Worm (Caenorhabditis elegans): ENCODE measurements around the gene T08G5.3.

Gene T08G5.3

ce11 chrV:14027384-14027783 lies at the start of gene T08G5.3:
T08G5.3 (minus strand) TSS chrV:14027484.
- no peak for TF ChIP-seq ceh-16 (tag; optimal IDR thresholded peaks at IDR 0.05)
- no peak for TF ChIP-seq blmp-1 (tag; optimal IDR thresholded peaks at IDR 0.05; ENCODE audit: insufficient read depth)

- TF ChIP-seq ztf-4 (tag; optimal IDR thresholded peaks at IDR 0.05) (no peak), dmd-4 (tag; optimal IDR thresholded peaks at IDR 0.05) (no peak), lin-13 (GFP tag; optimal IDR thresholded peaks at IDR 0.05) (no peak), unc-55 (GFP tag; optimal IDR thresholded peaks at IDR 0.05) (no peak), sem-4 (tag; optimal IDR thresholded peaks at IDR 0.05) (no peak), fos-1 (tag; optimal IDR thresholded peaks at IDR 0.05) (no peak)
Observed at ce11 chrV:14074160-14074559, 46.9 kb upstream of the T08G5.3 start, which contains the start of gene D1086.11. D1086.11 (plus strand) TSS chrV:14074460.

ce11 chrV:14069899-14070298 lies 42.6 kb upstream of the T08G5.3 start:
- TF ChIP-seq C34F6.9 (tag; optimal IDR thresholded peaks at IDR 0.05): no peak

- TF ChIP-seq ceh-82 (tag; optimal IDR thresholded peaks at IDR 0.05) (no peak), lin-11 (tag; optimal IDR thresholded peaks at IDR 0.05) (no peak)
Observed at ce11 chrV:14067816-14068296, 40.6 kb upstream of the T08G5.3 start, which contains the start of gene D1086.17. D1086.17 (plus strand) TSS chrV:14067866.

DNA sequence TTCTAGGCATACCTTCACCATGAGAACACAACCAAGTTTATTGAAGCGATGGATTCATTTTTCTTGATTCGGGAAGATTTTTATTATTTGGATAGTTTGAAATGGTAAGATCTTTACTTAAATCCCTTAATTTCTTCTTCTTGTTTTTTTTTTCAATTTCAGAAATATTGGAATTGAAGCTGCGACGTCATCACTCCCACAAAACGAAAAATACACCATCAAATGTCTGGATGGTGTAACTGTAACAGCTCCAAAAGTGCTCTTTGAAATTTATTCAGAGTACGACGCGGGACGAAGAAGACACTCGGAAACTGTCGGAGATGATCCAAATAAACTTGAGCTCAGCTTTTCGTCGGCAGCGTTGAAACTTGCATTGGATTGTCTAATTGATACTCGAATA lies 37.1 kb upstream of the T08G5.3 start, which contains the start of gene D1086.21:
D1086.21 (plus strand) TSS at position 301 of the 400 bp plus-strand sequence.
- TF ChIP-seq nhr-12 (tag; optimal IDR thresholded peaks at IDR 0.05) (no peak), unc-39 (tag; optimal IDR thresholded peaks at IDR 0.05) (no peak), peb-1 (tag; optimal IDR thresholded peaks at IDR 0.05) (no peak), crh-2 (tag; optimal IDR thresholded peaks at IDR 0.05) (no peak), ZK546.5 (tag; optimal IDR thresholded peaks at IDR 0.05) (no peak)

DNA sequence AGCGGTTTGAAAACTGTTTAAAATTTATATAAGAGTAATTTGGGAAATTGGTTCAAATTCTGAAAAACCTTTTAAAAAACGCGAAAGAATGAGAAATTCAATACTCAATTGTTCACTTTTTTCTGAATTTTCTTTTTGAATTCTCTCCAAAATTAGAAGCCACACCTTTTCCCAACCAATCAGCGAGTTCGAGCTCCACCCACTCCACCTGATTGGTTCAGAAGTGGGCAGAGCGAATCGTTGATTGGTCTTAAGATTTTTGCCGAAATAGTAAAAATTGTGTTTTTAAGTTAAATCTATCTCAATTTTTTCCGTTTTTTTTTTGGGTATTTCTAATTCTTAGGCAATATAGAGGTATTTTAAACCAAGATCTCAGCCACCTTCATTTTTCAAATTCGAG lies 36.7 kb upstream of the T08G5.3 start:
- no peak for TF ChIP-seq nhr-129 (tag; optimal IDR thresholded peaks at IDR 0.05)
- no peak for TF ChIP-seq nhr-23 (tag; optimal IDR thresholded peaks at IDR 0.05)
- no peak for TF ChIP-seq sem-4 (tag; optimal IDR thresholded peaks at IDR 0.05)
- TF ChIP-seq nhr-21 (tag; optimal IDR thresholded peaks at IDR 0.05): no peak
- no peak for TF ChIP-seq egl-27 (tag; optimal IDR thresholded peaks at IDR 0.05)
- TF ChIP-seq ztf-4 (tag; optimal IDR thresholded peaks at IDR 0.05): no peak
- TF ChIP-seq unc-39 (tag; optimal IDR thresholded peaks at IDR 0.05): no peak
- no peak for TF ChIP-seq unc-55 (GFP tag; optimal IDR thresholded peaks at IDR 0.05)
- TF ChIP-seq mab-5 (tag; optimal IDR thresholded peaks at IDR 0.05): no peak
- TF ChIP-seq snpc-4 (tag; optimal IDR thresholded peaks at IDR 0.05): no peak
- TF ChIP-seq sma-3 (GFP tag; optimal IDR thresholded peaks at IDR 0.05): no peak
- no peak for TF ChIP-seq ceh-16 (tag; optimal IDR thresholded peaks at IDR 0.05)
- no peak for TF ChIP-seq lsy-2 (tag; optimal IDR thresholded peaks at IDR 0.05)
- no peak for TF ChIP-seq fos-1 (tag; optimal IDR thresholded peaks at IDR 0.05)
- TF ChIP-seq lin-13 (GFP tag; optimal IDR thresholded peaks at IDR 0.05): no peak
- no peak for TF ChIP-seq ztf-1 (GFP tag; conservative IDR thresholded peaks at IDR 0.05)

- TF ChIP-seq nhr-6 (tag; optimal IDR thresholded peaks at IDR 0.05) (no peak), zag-1 (tag; optimal IDR thresholded peaks at IDR 0.05) (no peak)
Observed at ce11 chrV:14057540-14057939, 30.3 kb upstream of the T08G5.3 start, which contains the start of gene F58D12.3. F58D12.3 (plus strand) TSS chrV:14057840.

DNA sequence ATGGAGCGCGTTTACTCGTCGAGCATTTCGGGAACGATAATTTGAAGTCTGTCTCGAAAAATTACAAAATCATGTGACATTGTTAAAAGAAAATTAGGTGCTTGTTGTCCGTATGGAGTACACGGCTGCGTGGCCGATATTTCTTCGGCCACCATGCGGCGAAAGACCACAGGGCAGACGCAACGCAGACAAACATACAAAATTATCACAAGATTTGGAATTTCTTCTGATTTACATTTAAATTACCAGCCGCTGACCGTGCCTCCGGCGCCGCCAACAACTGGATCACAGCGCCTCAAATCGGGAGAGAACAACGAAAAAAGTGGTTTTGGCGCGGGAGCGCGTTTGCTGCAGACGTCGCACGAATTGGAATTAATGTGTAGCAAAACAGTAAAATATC lies 27.8 kb upstream of the T08G5.3 start:
- peak; percentile 94 for TF ChIP-seq lin-11 (tag; optimal IDR thresholded peaks at IDR 0.05)
- TF ChIP-seq blmp-1 (tag; optimal IDR thresholded peaks at IDR 0.05; ENCODE audit: insufficient read depth): peak; percentile 80
- TF ChIP-seq egl-27 (tag; optimal IDR thresholded peaks at IDR 0.05): peak; percentile 76
- peak; percentile 93 for TF ChIP-seq crh-2 (tag; optimal IDR thresholded peaks at IDR 0.05)
- peak; percentile 7 for TF ChIP-seq nhr-77 (tag; optimal IDR thresholded peaks at IDR 0.05)
- peak; percentile 67 for TF ChIP-seq ceh-82 (tag; optimal IDR thresholded peaks at IDR 0.05)
- peak; percentile 39 for TF ChIP-seq nhr-10 (tag; optimal IDR thresholded peaks at IDR 0.05)
- TF ChIP-seq dmd-4 (tag; optimal IDR thresholded peaks at IDR 0.05): peak; percentile 60
- TF ChIP-seq nhr-21 (tag; optimal IDR thresholded peaks at IDR 0.05): peak; percentile 97
- TF ChIP-seq mdl-1 (tag; optimal IDR thresholded peaks at IDR 0.05): peak; percentile 58 to 68
- TF ChIP-seq sem-4 (tag; optimal IDR thresholded peaks at IDR 0.05): peak; percentile 93
- TF ChIP-seq fos-1 (tag; optimal IDR thresholded peaks at IDR 0.05): peak; percentile 83
- peak; percentile 84 for TF ChIP-seq ztf-4 (tag; optimal IDR thresholded peaks at IDR 0.05)
- peak; percentile 68 for TF ChIP-seq nhr-129 (tag; optimal IDR thresholded peaks at IDR 0.05)
- peak; percentile 88 for TF ChIP-seq gmeb-1 (tag; optimal IDR thresholded peaks at IDR 0.05)
- peak; percentile 91 for TF ChIP-seq C34F6.9 (tag; optimal IDR thresholded peaks at IDR 0.05)
- peak; percentile 98 for TF ChIP-seq sma-3 (GFP tag; optimal IDR thresholded peaks at IDR 0.05)
- peak; percentile 86 for TF ChIP-seq Y55F3AM.14 (GFP tag; optimal IDR thresholded peaks at IDR 0.05)
- TF ChIP-seq nhr-237 (tag; optimal IDR thresholded peaks at IDR 0.05): peak; percentile 33
- peak; percentile 69 for TF ChIP-seq zag-1 (tag; optimal IDR thresholded peaks at IDR 0.05)
- TF ChIP-seq F13H6.1 (tag; optimal IDR thresholded peaks at IDR 0.05): peak; percentile 96
- peak; percentile 87 for TF ChIP-seq lin-13 (GFP tag; optimal IDR thresholded peaks at IDR 0.05)
- TF ChIP-seq unc-62 (GFP tag; optimal IDR thresholded peaks at IDR 0.05): peak; percentile 55
- TF ChIP-seq lsy-2 (tag; optimal IDR thresholded peaks at IDR 0.05): peak; percentile 82 to 93
- TF ChIP-seq mab-5 (tag; optimal IDR thresholded peaks at IDR 0.05): peak; percentile 67
- TF ChIP-seq ceh-16 (tag; optimal IDR thresholded peaks at IDR 0.05): peak; percentile 89

All from whole organism, L2 larva.